Fruit fly (Drosophila melanogaster): ENCODE measurements around the gene CG4186.

Gene CG4186

dm6 chr3L:20771001-20771890 lies 1.9 kb downstream of the CG4186 start, which contains the start of the genes CG4042 and Pitslre (continued):
- TF ChIP-seq CG9797 (GFP tag; optimal IDR thresholded peaks at IDR 0.05) (no peak), sob (GFP tag; IDR thresholded peaks at IDR 0.05) (no peak), Drgx (GFP tag; IDR thresholded peaks at IDR 0.05) (no peak), odd (GFP tag; optimal IDR thresholded peaks at IDR 0.05) (peak; percentile 13), chif (GFP tag; optimal IDR thresholded peaks at IDR 0.05) (no peak), CG10366 (GFP tag; IDR thresholded peaks at IDR 0.05) (no peak), Deaf1 (tag; optimal IDR thresholded peaks at IDR 0.05) (no peak), hb (GFP tag; IDR thresholded peaks at IDR 0.05; ENCODE audit: partially characterized antibody) (peak; percentile 54; the same call in 1 of the 3 replicates), CG7786 (GFP tag; optimal IDR thresholded peaks at IDR 0.05) (no peak), CG6683 (GFP tag; optimal IDR thresholded peaks at IDR 0.05) (no peak), CG7987 (GFP tag; optimal IDR thresholded peaks at IDR 0.05) (no peak), chm (GFP tag; IDR thresholded peaks at IDR 0.05) (no peak), gem (tag; optimal IDR thresholded peaks at IDR 0.05) (peak; percentile 57), nerfin-1 (tag; optimal IDR thresholded peaks at IDR 0.05) (no peak), pfk (GFP tag; optimal IDR thresholded peaks at IDR 0.05) (no peak), Poxn (GFP tag; IDR thresholded peaks at IDR 0.05) (no peak), peb (GFP tag; IDR thresholded peaks at IDR 0.05) (no peak), YL-1 (GFP tag; optimal IDR thresholded peaks at IDR 0.05) (peak; percentile 73), knrl (GFP tag; IDR thresholded peaks at IDR 0.05; ENCODE audit: partially characterized antibody) (peak; percentile 74; the same call in 2 of the 3 replicates), ara (GFP tag; IDR thresholded peaks at IDR 0.05) (no peak), pho (GFP tag; optimal IDR thresholded peaks at IDR 0.05) (no peak), CG1832 (GFP tag; optimal IDR thresholded peaks at IDR 0.05) (no peak), CG10654 (GFP tag; optimal IDR thresholded peaks at IDR 0.05) (peak; percentile 55), gt (GFP tag; IDR thresholded peaks at IDR 0.05) (no peak), CG14965 (GFP tag; optimal IDR thresholded peaks at IDR 0.05; ENCODE audit: borderline replicate concordance) (no peak), p53 (GFP tag; optimal IDR thresholded peaks at IDR 0.05) (no peak), hbn (GFP tag; IDR thresholded peaks at IDR 0.05; ENCODE audit: partially characterized antibody) (peak; percentile 71), Dref (GFP tag; IDR thresholded peaks at IDR 0.05) (no peak), sd (tag; optimal IDR thresholded peaks at IDR 0.05) (no peak), CG12104 (GFP tag; optimal IDR thresholded peaks at IDR 0.05) (peak; percentile 38), Ssrp (tag; optimal IDR thresholded peaks at IDR 0.05) (peak; percentile 23), insv (GFP tag; optimal IDR thresholded peaks at IDR 0.05) (no peak), CG11085 (GFP tag; IDR thresholded peaks at IDR 0.05) (no peak), CG30403 (GFP tag; optimal IDR thresholded peaks at IDR 0.05) (peak; percentile 76), ash1 (GFP tag; optimal IDR thresholded peaks at IDR 0.05) (no peak), lmd (GFP tag; IDR thresholded peaks at IDR 0.05) (0 out of 2 replicates have a peak, but pooled peaks have one; percentile 17), mld (GFP tag; IDR thresholded peaks at IDR 0.05; ENCODE audit: partially characterized antibody) (no peak; the same call in 2 of the 3 replicates), GATAe (GFP tag; conservative IDR thresholded peaks at IDR 0.05) (no peak), zf30C (GFP tag; optimal IDR thresholded peaks at IDR 0.05) (no peak), PHDP (tag; optimal IDR thresholded peaks at IDR 0.05) (peak; percentile 16), CG11560 (tag; IDR thresholded peaks at IDR 0.05) (no peak), CG17829 (tag; optimal IDR thresholded peaks at IDR 0.05) (peak; percentile 31), Dip2 (GFP tag; IDR thresholded peaks at IDR 0.05) (no peak), CG18764 (GFP tag; optimal IDR thresholded peaks at IDR 0.05) (peak; percentile 54), Dll (GFP tag; IDR thresholded peaks at IDR 0.05; ENCODE audit: partially characterized antibody) (peak; percentile 90), kah (GFP tag; optimal IDR thresholded peaks at IDR 0.05) (no peak), phol (tag; optimal IDR thresholded peaks at IDR 0.05) (peak; percentile 99), CG16813 (GFP tag; IDR thresholded peaks at IDR 0.05; ENCODE audit: partially characterized antibody) (peak; percentile 74; the same call in 2 of the 3 replicates)
